Fruit fly (Drosophila melanogaster) whole organism, prepupa: ENCODE results near the gene Acat2.

Source experiments
- CG32006 ChIP-seq: fragments of 200-800 bp; sonication (Bioruptor generic); optimal IDR thresholded peaks from 3 replicates; lab custom pipeline; 2017; ENCODE audit warnings: missing biosample characterization, mild to moderate bottlenecking, missing genetic modification characterization
- CG3919 ChIP-seq: fragments of 200-800 bp; sonication (Bioruptor generic); optimal IDR thresholded peaks from 3 replicates; lab custom pipeline; 2016; ENCODE audit warnings: missing biosample characterization, missing genetic modification characterization
- CG6276 ChIP-seq: fragments of 200-800 bp; sonication (Bioruptor generic); optimal IDR thresholded peaks from 2 replicates; lab custom pipeline; 2017; ENCODE audit warnings: missing biosample characterization, mild to moderate bottlenecking, missing genetic modification characterization
- Eip93F ChIP-seq: fragments of 200-800 bp; sonication (Bioruptor generic); optimal IDR thresholded peaks from 2 replicates; lab custom pipeline; 2016; ENCODE audit warnings: missing biosample characterization, mild to moderate bottlenecking, missing genetic modification characterization
- Gug ChIP-seq: fragments of 200-800 bp; sonication (Bioruptor generic); IDR thresholded peaks from 2 replicates; pipeline ENCODE4 v1.3.6; 2022; ENCODE audit warnings: missing biosample characterization, missing genetic modification characterization
- Hr39 ChIP-seq: fragments of 200-800 bp; sonication (Bioruptor generic); optimal IDR thresholded peaks from 2 replicates; lab custom pipeline; 2016; ENCODE audit warnings: missing biosample characterization, missing genetic modification characterization
- Smox ChIP-seq: fragments of 200-800 bp; sonication (Bioruptor generic); optimal IDR thresholded peaks from 3 replicates; lab custom pipeline; 2016; ENCODE audit warnings: missing biosample characterization, missing genetic modification characterization

DNA sequence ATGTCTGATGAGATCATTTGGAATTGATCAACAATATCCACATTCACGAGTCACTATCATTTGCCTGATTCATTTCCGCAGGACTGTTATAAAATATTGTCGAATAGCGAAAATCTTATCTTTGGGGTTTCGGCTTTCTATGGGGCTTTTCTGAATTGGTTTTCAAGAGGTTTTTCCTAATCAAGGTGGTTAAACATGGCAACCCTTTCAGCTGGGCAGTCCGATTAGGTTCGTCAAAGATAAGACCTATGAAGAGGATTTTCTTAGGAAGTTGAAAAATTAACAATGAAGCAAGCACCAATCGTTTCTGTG, 22.8 kb downstream of the Acat2 start:
- TF ChIP-seq Eip93F (GFP tag; lab: Kevin White, UChicago) (no peak), Hr39 (GFP tag; lab: Kevin White, UChicago) (no peak), CG3919 (GFP tag; lab: Kevin White, UChicago) (no peak), CG32006 (GFP tag; lab: Kevin White, UChicago) (no peak), CG6276 (GFP tag; lab: Kevin White, UChicago) (no peak), Gug (GFP tag; lab: Robert Waterston, UW) (no peak), Smox (GFP tag; lab: Kevin White, UChicago) (no peak)
